Worm (Caenorhabditis elegans) whole organism, L1 larva: ENCODE measurements around the gene rab-18.

Experiments used
- C34B4.2 ChIP-seq: sonication (generic microtip); optimal IDR thresholded peaks from 2 replicates; lab custom pipeline; 2017; ENCODE audit warnings: mild to moderate bottlenecking, missing genetic modification characterization, missing compliant biosample characterization
- Y116A8C.19 ChIP-seq: sonication (generic microtip); optimal IDR thresholded peaks from 2 replicates; lab custom pipeline; 2016; ENCODE audit warnings: missing compliant biosample characterization, missing genetic modification characterization, borderline replicate concordance
- aha-1 ChIP-seq: fragments of 150-350 bp; optimal IDR thresholded peaks from 2 replicates; lab custom pipeline; 2014; ENCODE audit warnings: missing biosample characterization, missing genetic modification characterization
- alr-1 ChIP-seq: fragments of 200-800 bp; sonication (Bioruptor generic); optimal IDR thresholded peaks from 2 replicates; lab custom pipeline; 2018; ENCODE audit warnings: borderline replicate concordance, mild to moderate bottlenecking, missing genetic modification characterization, missing compliant biosample characterization
- aly-2 ChIP-seq: fragments of 150-350 bp; optimal IDR thresholded peaks from 2 replicates; lab custom pipeline; 2014; ENCODE audit warnings: missing biosample characterization, missing genetic modification characterization
- ama-1 ChIP-seq: fragments of 150-350 bp; optimal IDR thresholded peaks from 2 replicates; lab custom pipeline; 2014
- blmp-1 ChIP-seq: fragments of 150-350 bp; optimal IDR thresholded peaks from 2 replicates; lab custom pipeline; 2014; ENCODE audit warnings: missing biosample characterization, missing genetic modification characterization
- ceh-63 ChIP-seq: fragments of 200-800 bp; sonication (Bioruptor generic); optimal IDR thresholded peaks from 2 replicates; lab custom pipeline; 2018; ENCODE audit warnings: mild to moderate bottlenecking, missing genetic modification characterization, missing compliant biosample characterization
- ceh-90 ChIP-seq: sonication (generic microtip); optimal IDR thresholded peaks from 2 replicates; lab custom pipeline; 2016; ENCODE audit warnings: missing genetic modification characterization, missing compliant biosample characterization
- ces-1 ChIP-seq: fragments of 150-350 bp; optimal IDR thresholded peaks from 2 replicates; lab custom pipeline; 2014; ENCODE audit warnings: missing biosample characterization, missing genetic modification reagents, missing genetic modification characterization
- dsc-1 ChIP-seq: sonication (generic microtip); optimal IDR thresholded peaks from 2 replicates; lab custom pipeline; 2016; ENCODE audit warnings: mild to moderate bottlenecking, missing genetic modification characterization, missing compliant biosample characterization
- efl-1 ChIP-seq, 4 experiments: fragments of 150-350 bp; optimal IDR thresholded peaks in 3 of 4; peaks in 1 of 4; 1 replicate in 1 of 4; 2 replicates in 3 of 4; lab custom pipeline; 2014; ENCODE audit warnings: missing biosample characterization in 2 of 4, missing genetic modification characterization in 2 of 4, missing genetic modification reagents in 2 of 4
- egl-27 ChIP-seq, 2 experiments: fragments of 150-350 bp in 1 of 2; sonication (generic microtip); optimal IDR thresholded peaks; 3 replicates each; lab custom pipeline; 2017 to 2018; ENCODE audit warnings: missing biosample characterization in 2 of 2, missing genetic modification characterization in 2 of 2, missing genetic modification reagents in 2 of 2
- elt-2 ChIP-seq: sonication (generic microtip); optimal IDR thresholded peaks from 2 replicates; lab custom pipeline; 2016; ENCODE audit warnings: missing genetic modification characterization, mild to moderate bottlenecking, inconsistent platforms, missing compliant biosample characterization, missing genetic modification reagents
- elt-3 ChIP-seq, 6 experiments: fragments of 150-350 bp in 1 of 6; sonication (generic microtip); optimal IDR thresholded peaks; 2 replicates each; lab custom pipeline; 2017 to 2018; ENCODE audit warnings: missing biosample characterization in 6 of 6, missing genetic modification characterization in 6 of 6, inconsistent platforms in 1 of 6
- hlh-4 ChIP-seq: sonication (generic microtip); optimal IDR thresholded peaks from 2 replicates; lab custom pipeline; 2016; ENCODE audit warnings: mild to moderate bottlenecking, missing genetic modification characterization, missing compliant biosample characterization
- hpl-2 ChIP-seq: fragments of 150-350 bp; optimal IDR thresholded peaks from 2 replicates; lab custom pipeline; 2014; ENCODE audit warnings: missing biosample characterization, missing genetic modification reagents, missing genetic modification characterization
- isw-1 ChIP-seq: fragments of 200-800 bp; sonication (Bioruptor generic); IDR thresholded peaks from 2 replicates; pipeline ENCODE4 v1.3.6; 2022; ENCODE audit warnings: missing genetic modification characterization, missing compliant biosample characterization
- jun-1 ChIP-seq: fragments of 150-350 bp; optimal IDR thresholded peaks from 2 replicates; lab custom pipeline; 2014; ENCODE audit warnings: missing biosample characterization, missing genetic modification reagents, missing genetic modification characterization
- lin-13 ChIP-seq: fragments of 150-350 bp; optimal IDR thresholded peaks from 2 replicates; lab custom pipeline; 2014; ENCODE audit warnings: missing biosample characterization, missing genetic modification reagents, missing genetic modification characterization
- lin-14 ChIP-seq: fragments of 200-800 bp; sonication (Bioruptor generic); optimal IDR thresholded peaks from 2 replicates; lab custom pipeline; 2018; ENCODE audit warnings: mild to moderate bottlenecking, missing genetic modification characterization, moderate library complexity, missing compliant biosample characterization
- lin-35 ChIP-seq, 2 experiments: fragments of 150-350 bp; optimal IDR thresholded peaks; 2 replicates each; lab custom pipeline; 2014; ENCODE audit warnings: missing biosample characterization in 2 of 2, missing genetic modification characterization in 2 of 2, missing genetic modification reagents in 2 of 2
- lsy-2 ChIP-seq, 2 experiments: fragments of 150-350 bp; optimal IDR thresholded peaks; 2 replicates each; lab custom pipeline; 2014; ENCODE audit warnings: missing biosample characterization in 2 of 2, missing genetic modification characterization in 2 of 2
- mef-2 ChIP-seq: fragments of 150-350 bp; optimal IDR thresholded peaks from 2 replicates; lab custom pipeline; 2014; ENCODE audit warnings: missing biosample characterization, missing genetic modification characterization
- mep-1 ChIP-seq: fragments of 150-350 bp; optimal IDR thresholded peaks from 2 replicates; lab custom pipeline; 2014; ENCODE audit warnings: missing biosample characterization, missing genetic modification characterization
- nhr-12 ChIP-seq: sonication (generic microtip); optimal IDR thresholded peaks from 2 replicates; lab custom pipeline; 2017; ENCODE audit warnings: missing biosample characterization, missing genetic modification characterization
- nhr-19 ChIP-seq: fragments of 200-800 bp; sonication (Bioruptor generic); conservative IDR thresholded peaks from 2 replicates; pipeline ENCODE4 v1.3.6; 2022; ENCODE audit warnings: missing genetic modification characterization, missing compliant biosample characterization
- nhr-20 ChIP-seq: sonication (generic microtip); optimal IDR thresholded peaks from 2 replicates; lab custom pipeline; 2016; ENCODE audit warnings: mild to moderate bottlenecking, missing genetic modification characterization, missing compliant biosample characterization
- nhr-47 ChIP-seq: sonication (generic microtip); optimal IDR thresholded peaks from 2 replicates; lab custom pipeline; 2016; ENCODE audit warnings: mild to moderate bottlenecking, missing genetic modification characterization, moderate library complexity, missing compliant biosample characterization
- nhr-71 ChIP-seq: sonication (generic microtip); optimal IDR thresholded peaks from 2 replicates; lab custom pipeline; 2016; ENCODE audit warnings: mild to moderate bottlenecking, missing genetic modification characterization, moderate library complexity, missing compliant biosample characterization
- nhr-85 ChIP-seq: sonication (generic microtip); peaks from one replicate; lab custom pipeline; 2016; ENCODE audit warnings: missing genetic modification characterization, inconsistent platforms, missing compliant biosample characterization
- snpc-4 ChIP-seq: fragments of 150-350 bp; optimal IDR thresholded peaks from 2 replicates; lab custom pipeline; 2014; ENCODE audit warnings: missing biosample characterization, missing genetic modification characterization
- snu-23 ChIP-seq: sonication (generic microtip); optimal IDR thresholded peaks from 2 replicates; lab custom pipeline; 2016; ENCODE audit warnings: missing genetic modification characterization, missing compliant biosample characterization
- unc-62 ChIP-seq: fragments of 150-350 bp; optimal IDR thresholded peaks from 2 replicates; lab custom pipeline; 2014; ENCODE audit warnings: missing biosample characterization, missing genetic modification reagents, missing genetic modification characterization
- unc-98 ChIP-seq: fragments of 200-800 bp; sonication (Bioruptor generic); IDR thresholded peaks from 2 replicates; pipeline ENCODE4 v1.3.6; 2022; ENCODE audit warnings: missing genetic modification characterization, missing compliant biosample characterization
- vab-15 ChIP-seq: sonication (generic microtip); optimal IDR thresholded peaks from 2 replicates; lab custom pipeline; 2017; ENCODE audit warnings: missing genotype, mild to moderate bottlenecking, missing genetic modification characterization, missing compliant biosample characterization
- zag-1 ChIP-seq: fragments of 150-350 bp; optimal IDR thresholded peaks from 2 replicates; lab custom pipeline; 2014; ENCODE audit warnings: missing biosample characterization, missing genetic modification characterization
- ztf-11 ChIP-seq, 2 experiments: sonication (generic microtip); optimal IDR thresholded peaks; 2 replicates each; lab custom pipeline; 2016 to 2017; ENCODE audit warnings: missing genetic modification characterization in 2 of 2, missing biosample characterization in 1 of 2, missing compliant biosample characterization in 1 of 2
- ztf-4 ChIP-seq: fragments of 150-350 bp; optimal IDR thresholded peaks from 2 replicates; lab custom pipeline; 2014; ENCODE audit warnings: missing biosample characterization, missing genetic modification characterization

rab-18 gene

ce11 chrIII:1122239-1122638 is 41.7 kb upstream of the rab-18 start (continued):
- TF ChIP-seq egl-27 (tag; optimal IDR thresholded peaks at IDR 0.05; lab: Kevin White, UChicago) (no peak), nhr-71 (tag; lab: Kevin White, UChicago) (no peak), snpc-4 (tag; lab: Kevin White, UChicago) (no peak), ces-1 (GFP tag; lab: Kevin White, UChicago) (no peak)
- TF ChIP-seq, all 84 proteins: peak for 13

ce11 chrIII:1115793-1116516 is 35.4 kb upstream of the rab-18 start, which contains the start of the genes F58B6.1 and acsd-1:
Gene F58B6.1 (minus strand): TSS chrIII:1115925.
Gene acsd-1 (plus strand): TSS chrIII:1116466.
- TF ChIP-seq mef-2 (no peak), mep-1 (tag; lab: Kevin White, UChicago) (no peak), aha-1 (tag; lab: Kevin White, UChicago) (no peak), blmp-1 (tag; lab: Kevin White, UChicago) (peak; percentile 22), elt-3 (tag; optimal IDR thresholded peaks at IDR 0.05; lab: Kevin White, UChicago) (peak in 1 of 6 experiments; percentile 72), unc-98 (GFP tag; lab: Robert Waterston, UW) (no peak), jun-1 (tag; lab: Kevin White, UChicago) (no peak), lin-35 (GFP tag; optimal IDR thresholded peaks at IDR 0.05; lab: Kevin White, UChicago) (no peak), nhr-85 (tag; lab: Kevin White, UChicago) (no peak), elt-2 (tag; lab: Kevin White, UChicago) (peak; percentile 42)

ce11 chrIII:1102908-1103307 is 22.3 kb upstream of the rab-18 start, which contains the start of gene exc-6:
Gene exc-6 (plus strand): TSS chrIII:1103208.
- TF ChIP-seq nhr-12 (tag; lab: Kevin White, UChicago) = no peak
- TF ChIP-seq lin-35 (GFP tag; optimal IDR thresholded peaks at IDR 0.05; lab: Kevin White, UChicago) = no peak
- no peak for TF ChIP-seq dsc-1
- no peak for TF ChIP-seq ama-1
- TF ChIP-seq aly-2 = no peak

ce11 chrIII:1099523-1099922 is 18.9 kb upstream of the rab-18 start:
- no peak for TF ChIP-seq nhr-85 (tag; lab: Kevin White, UChicago)
- TF ChIP-seq snu-23 = no peak
- TF ChIP-seq ceh-63 (GFP tag; lab: Kevin White, UChicago) = no peak
- TF ChIP-seq hpl-2 (GFP tag; lab: Kevin White, UChicago) = no peak
- TF ChIP-seq isw-1 (GFP tag; lab: Robert Waterston, UW) = no peak
- no peak for TF ChIP-seq nhr-47 (tag; lab: Kevin White, UChicago)
- no peak for TF ChIP-seq ztf-11 (tag; optimal IDR thresholded peaks at IDR 0.05; lab: Kevin White, UChicago)
- no peak for TF ChIP-seq egl-27 (tag; optimal IDR thresholded peaks at IDR 0.05; lab: Kevin White, UChicago)
- no peak for TF ChIP-seq lsy-2 (tag; optimal IDR thresholded peaks at IDR 0.05; lab: Kevin White, UChicago)
- no peak for TF ChIP-seq lin-13 (GFP tag; lab: Kevin White, UChicago)
- no peak for TF ChIP-seq C34B4.2 (tag; lab: Kevin White, UChicago)
- no peak for TF ChIP-seq ceh-90
- no peak for TF ChIP-seq ces-1 (GFP tag; lab: Kevin White, UChicago)
- TF ChIP-seq lin-14 (GFP tag; lab: Kevin White, UChicago) = no peak
- TF ChIP-seq hlh-4 (tag; lab: Kevin White, UChicago) = no peak
- no peak for TF ChIP-seq nhr-19
- TF ChIP-seq, all 84 proteins: peak for 0

- TF ChIP-seq alr-1 (tag; lab: Kevin White, UChicago) (no peak), efl-1 (optimal IDR thresholded peaks at IDR 0.05; lab: Kevin White, UChicago) (no peak), efl-1 (GFP tag; optimal IDR thresholded peaks at IDR 0.05 in 1 of 2; lab: Kevin White, UChicago) (no peak), nhr-20 (tag; lab: Kevin White, UChicago) (no peak), lin-13 (GFP tag; lab: Kevin White, UChicago) (no peak), zag-1 (no peak), ztf-11 (tag; optimal IDR thresholded peaks at IDR 0.05; lab: Kevin White, UChicago) (no peak), lin-14 (GFP tag; lab: Kevin White, UChicago) (no peak), unc-62 (GFP tag; lab: Kevin White, UChicago) (no peak), aly-2 (no peak), egl-27 (tag; optimal IDR thresholded peaks at IDR 0.05; lab: Kevin White, UChicago) (no peak), Y116A8C.19 (tag; lab: Kevin White, UChicago) (no peak), ztf-4 (tag; lab: Kevin White, UChicago) (no peak), vab-15 (tag; lab: Kevin White, UChicago) (no peak), nhr-19 (no peak)
- TF ChIP-seq, all 84 proteins: peak for 0
Measured at ce11 chrIII:1094391-1094790, 13.8 kb upstream of the rab-18 start.
